Worm (Caenorhabditis elegans) whole organism, L4 larva: ENCODE data around the gene tab-1.

Source experiments
- F26F4.8 ChIP-seq: fragments of 200-800 bp; sonication (Bioruptor generic); conservative IDR thresholded peaks from 2 replicates; pipeline ENCODE4 v1.3.6; 2022; ENCODE audit warnings: missing genetic modification characterization, missing compliant biosample characterization
- F37D6.2 ChIP-seq: sonication (generic microtip); optimal IDR thresholded peaks from 2 replicates; lab custom pipeline; 2016; ENCODE audit warnings: mild to moderate bottlenecking, missing genetic modification characterization, missing compliant biosample characterization
- F44E2.7 ChIP-seq: fragments of 200-800 bp; sonication (Bioruptor generic); IDR thresholded peaks from 2 replicates; pipeline ENCODE4 v2.1.2; 2022; ENCODE audit warnings: missing genetic modification characterization, missing compliant biosample characterization
- F49E8.2 ChIP-seq: sonication (generic microtip); optimal IDR thresholded peaks from 2 replicates; lab custom pipeline; 2016; ENCODE audit warnings: missing compliant biosample characterization, mild to moderate bottlenecking, missing genetic modification characterization, borderline replicate concordance
- R02D3.7 ChIP-seq: fragments of 150-350 bp; sonication (generic microtip); optimal IDR thresholded peaks from 3 replicates; lab custom pipeline; 2014; ENCODE audit warnings: missing biosample characterization, missing genetic modification characterization
- T26A8.4 ChIP-seq: fragments of 200-800 bp; sonication (Bioruptor generic); IDR thresholded peaks from 2 replicates; pipeline ENCODE4 v1.3.6; 2022; ENCODE audit warnings: missing genetic modification characterization, missing compliant biosample characterization
- Y48G9A.11 ChIP-seq: fragments of 200-800 bp; sonication (Bioruptor generic); IDR thresholded peaks from 2 replicates; pipeline ENCODE4 v1.3.6; 2022; ENCODE audit warnings: missing genetic modification reagents, missing genetic modification characterization, missing compliant biosample characterization
- Y75B8A.6 ChIP-seq: fragments of 200-800 bp; sonication (Bioruptor generic); IDR thresholded peaks from 2 replicates; pipeline ENCODE4 v1.3.6; 2022; ENCODE audit warnings: missing genetic modification reagents, missing genetic modification characterization, missing compliant biosample characterization
- ZK337.2 ChIP-seq: fragments of 200-800 bp; sonication (Bioruptor generic); IDR thresholded peaks from 2 replicates; pipeline ENCODE4 v1.3.6; 2022; ENCODE audit warnings: missing genetic modification reagents, missing genetic modification characterization, missing compliant biosample characterization
- ZK546.5 ChIP-seq, 2 experiments: sonication (generic microtip); optimal IDR thresholded peaks; 2 replicates each; lab custom pipeline; 2017; ENCODE audit warnings: missing biosample characterization in 2 of 2, missing genetic modification characterization in 2 of 2
- aha-1 ChIP-seq: fragments of 150-350 bp; peaks from one replicate; lab custom pipeline; 2014; ENCODE audit warnings: missing biosample characterization, missing genetic modification characterization
- ama-1 ChIP-seq: fragments of 150-350 bp; optimal IDR thresholded peaks from 2 replicates; lab custom pipeline; 2014; ENCODE audit warnings: inconsistent platforms, mixed read lengths
- ceh-28 ChIP-seq: fragments of 150-350 bp; optimal IDR thresholded peaks from 2 replicates; lab custom pipeline; 2014; ENCODE audit warnings: missing biosample characterization, missing genetic modification reagents, missing genetic modification characterization
- ces-1 ChIP-seq: fragments of 150-350 bp; sonication (generic microtip); optimal IDR thresholded peaks from 4 replicates; lab custom pipeline; 2014; ENCODE audit warnings: missing biosample characterization, missing genetic modification reagents, missing genetic modification characterization
- ctbp-1 ChIP-seq: fragments of 200-800 bp; sonication (Bioruptor generic); IDR thresholded peaks from 2 replicates; pipeline ENCODE4 v1.3.6; 2022; ENCODE audit warnings: missing genetic modification reagents, missing genetic modification characterization, missing compliant biosample characterization
- daf-12 ChIP-seq: fragments of 150-350 bp; optimal IDR thresholded peaks from 2 replicates; lab custom pipeline; 2014; ENCODE audit warnings: missing biosample characterization, missing genetic modification reagents, missing genetic modification characterization
- daf-19 ChIP-seq: fragments of 200-800 bp; sonication (Bioruptor generic); conservative IDR thresholded peaks from 2 replicates; pipeline ENCODE4 v1.3.6; 2022; ENCODE audit warnings: missing genetic modification characterization, missing compliant biosample characterization
- dmd-6 ChIP-seq: fragments of 200-800 bp; sonication (Bioruptor generic); IDR thresholded peaks from 2 replicates; pipeline ENCODE4 v1.3.6; 2022; ENCODE audit warnings: missing genetic modification reagents, missing genetic modification characterization, missing compliant biosample characterization
- dve-1 ChIP-seq: sonication (generic microtip); optimal IDR thresholded peaks from 2 replicates; lab custom pipeline; 2017; ENCODE audit warnings: antibody characterized with exemption, mild to moderate bottlenecking, missing genetic modification characterization, missing compliant biosample characterization; ENCODE audit not compliant: insufficient read depth
- egl-27 ChIP-seq: sonication (generic microtip); optimal IDR thresholded peaks from 3 replicates; lab custom pipeline; 2017; ENCODE audit warnings: missing biosample characterization, missing genetic modification reagents, missing genetic modification characterization
- fos-1 ChIP-seq: fragments of 150-350 bp; optimal IDR thresholded peaks from 2 replicates; lab custom pipeline; 2014; ENCODE audit warnings: missing biosample characterization, missing genetic modification characterization
- hif-1 ChIP-seq, 2 experiments: sonication (generic microtip); optimal IDR thresholded peaks; 2 replicates each; lab custom pipeline; 2016 to 2017; ENCODE audit warnings: missing compliant biosample characterization in 2 of 2, missing genetic modification characterization in 2 of 2, missing genetic modification reagents in 2 of 2, missing genotype in 2 of 2, mild to moderate bottlenecking in 1 of 2
- hlh-11 ChIP-seq: fragments of 200-800 bp; sonication (Bioruptor generic); optimal IDR thresholded peaks from 2 replicates; lab custom pipeline; 2018; ENCODE audit warnings: mild to moderate bottlenecking, missing genetic modification characterization, missing compliant biosample characterization
- hmg-1.1 ChIP-seq: fragments of 200-800 bp; sonication (Bioruptor generic); IDR thresholded peaks from 2 replicates; pipeline ENCODE4 v1.3.6; 2022; ENCODE audit warnings: missing genetic modification reagents, missing genetic modification characterization, missing compliant biosample characterization
- jun-1 ChIP-seq: fragments of 150-350 bp; optimal IDR thresholded peaks from 2 replicates; lab custom pipeline; 2014; ENCODE audit warnings: missing biosample characterization, missing genetic modification reagents, missing genetic modification characterization
- lim-7 ChIP-seq: fragments of 200-800 bp; sonication (Bioruptor generic); IDR thresholded peaks from 2 replicates; pipeline ENCODE4 v1.3.6; 2022; ENCODE audit warnings: missing genetic modification characterization, missing compliant biosample characterization
- lin-13 ChIP-seq: fragments of 150-350 bp; optimal IDR thresholded peaks from 2 replicates; lab custom pipeline; 2014; ENCODE audit warnings: missing biosample characterization, missing genetic modification reagents, missing genetic modification characterization
- lin-38 ChIP-seq: fragments of 200-800 bp; sonication (Bioruptor generic); IDR thresholded peaks from 2 replicates; pipeline ENCODE4 v1.3.6; 2022; ENCODE audit warnings: missing genetic modification reagents, missing genetic modification characterization, missing compliant biosample characterization
- madf-5 ChIP-seq, 2 experiments: fragments of 200-800 bp; sonication (Bioruptor generic); IDR thresholded peaks; 2 replicates each; pipeline ENCODE4 v1.3.6; 2022; ENCODE audit warnings: missing compliant biosample characterization in 2 of 2, missing genetic modification characterization in 2 of 2
- mdl-1 ChIP-seq, 2 experiments: fragments of 150-350 bp in 1 of 2; sonication (generic microtip) in 1 of 2; optimal IDR thresholded peaks; 2 replicates each; lab custom pipeline; 2014 to 2017; ENCODE audit warnings: missing biosample characterization in 2 of 2, missing genetic modification characterization in 2 of 2
- mxl-2 ChIP-seq: fragments of 200-800 bp; sonication (Bioruptor generic); conservative IDR thresholded peaks from 2 replicates; pipeline ENCODE4 v1.3.6; 2022; ENCODE audit warnings: missing genetic modification reagents, missing genetic modification characterization, missing compliant biosample characterization
- mxl-3 ChIP-seq: fragments of 200-800 bp; sonication (Bioruptor generic); optimal IDR thresholded peaks from 2 replicates; lab custom pipeline; 2018; ENCODE audit warnings: mild to moderate bottlenecking, missing genetic modification characterization, missing compliant biosample characterization
- nhr-10 ChIP-seq: fragments of 150-350 bp; optimal IDR thresholded peaks from 2 replicates; lab custom pipeline; 2014; ENCODE audit warnings: missing biosample characterization, missing genetic modification characterization
- nhr-102 ChIP-seq: sonication (generic microtip); optimal IDR thresholded peaks from 2 replicates; lab custom pipeline; 2016; ENCODE audit warnings: mild to moderate bottlenecking, missing genetic modification characterization, moderate library complexity, missing compliant biosample characterization
- nhr-11 ChIP-seq: fragments of 150-350 bp; optimal IDR thresholded peaks from 2 replicates; lab custom pipeline; 2014; ENCODE audit warnings: missing biosample characterization, missing genetic modification characterization
- nhr-28 ChIP-seq: fragments of 150-350 bp; optimal IDR thresholded peaks from 2 replicates; lab custom pipeline; 2014; ENCODE audit warnings: missing biosample characterization, missing genetic modification characterization
- nhr-41 ChIP-seq: fragments of 200-800 bp; sonication (Bioruptor generic); IDR thresholded peaks from 2 replicates; pipeline ENCODE4 v1.3.6; 2022; ENCODE audit warnings: missing genetic modification reagents, missing genetic modification characterization, missing compliant biosample characterization
- nhr-42 ChIP-seq: fragments of 200-800 bp; sonication (Bioruptor generic); IDR thresholded peaks from 2 replicates; pipeline ENCODE4 v1.3.6; 2022; ENCODE audit warnings: missing genetic modification characterization, missing compliant biosample characterization
- nhr-76 ChIP-seq: fragments of 150-350 bp; optimal IDR thresholded peaks from 2 replicates; lab custom pipeline; 2014; ENCODE audit warnings: missing biosample characterization, missing genetic modification characterization
- php-3 ChIP-seq: fragments of 200-800 bp; sonication (Bioruptor generic); IDR thresholded peaks from 2 replicates; pipeline ENCODE4 v1.3.6; 2022; ENCODE audit warnings: missing genetic modification reagents, missing genetic modification characterization, missing compliant biosample characterization
- pqm-1 ChIP-seq: sonication (generic microtip); optimal IDR thresholded peaks from 2 replicates; lab custom pipeline; 2017; ENCODE audit warnings: missing biosample characterization, missing genetic modification characterization
- rbr-2 ChIP-seq: sonication (generic microtip); optimal IDR thresholded peaks from 2 replicates; lab custom pipeline; 2016; ENCODE audit warnings: missing genotype, missing genetic modification characterization, missing compliant biosample characterization
- saeg-2 ChIP-seq: fragments of 200-800 bp; sonication (Bioruptor generic); IDR thresholded peaks from 2 replicates; pipeline ENCODE4 v1.3.6; 2022; ENCODE audit warnings: missing genetic modification reagents, missing genetic modification characterization, missing compliant biosample characterization
- sdz-12 ChIP-seq: fragments of 200-800 bp; sonication (Bioruptor generic); optimal IDR thresholded peaks from 2 replicates; lab custom pipeline; 2018; ENCODE audit warnings: mild to moderate bottlenecking, missing genetic modification characterization, missing compliant biosample characterization
- unc-39 ChIP-seq: sonication (generic microtip); optimal IDR thresholded peaks from 2 replicates; lab custom pipeline; 2017; ENCODE audit warnings: missing biosample characterization, missing genetic modification characterization
- unc-62 ChIP-seq, 3 experiments: fragments of 150-350 bp in 1 of 3; sonication (generic microtip); optimal IDR thresholded peaks in 2 of 3; peaks in 1 of 3; 1 replicate in 1 of 3; 2 replicates in 2 of 3; lab custom pipeline; 2014 to 2017; ENCODE audit warnings: missing biosample characterization in 3 of 3, missing genetic modification characterization in 3 of 3, missing genetic modification reagents in 3 of 3, missing genotype in 1 of 3
- zag-1 ChIP-seq: fragments of 150-350 bp; optimal IDR thresholded peaks from 2 replicates; lab custom pipeline; 2014; ENCODE audit warnings: missing biosample characterization, missing genetic modification characterization
- zfp-3 ChIP-seq: fragments of 200-800 bp; sonication (Bioruptor generic); conservative IDR thresholded peaks from 2 replicates; pipeline ENCODE4 v1.3.6; 2022; ENCODE audit warnings: missing genetic modification reagents, missing genetic modification characterization, missing compliant biosample characterization
- zip-2 ChIP-seq: fragments of 150-350 bp; optimal IDR thresholded peaks from 2 replicates; lab custom pipeline; 2014; ENCODE audit warnings: missing biosample characterization, missing genetic modification characterization
- ztf-11 ChIP-seq: fragments of 150-350 bp; optimal IDR thresholded peaks from 2 replicates; lab custom pipeline; 2014; ENCODE audit warnings: missing biosample characterization, missing genetic modification characterization

tab-1 gene

DNA sequence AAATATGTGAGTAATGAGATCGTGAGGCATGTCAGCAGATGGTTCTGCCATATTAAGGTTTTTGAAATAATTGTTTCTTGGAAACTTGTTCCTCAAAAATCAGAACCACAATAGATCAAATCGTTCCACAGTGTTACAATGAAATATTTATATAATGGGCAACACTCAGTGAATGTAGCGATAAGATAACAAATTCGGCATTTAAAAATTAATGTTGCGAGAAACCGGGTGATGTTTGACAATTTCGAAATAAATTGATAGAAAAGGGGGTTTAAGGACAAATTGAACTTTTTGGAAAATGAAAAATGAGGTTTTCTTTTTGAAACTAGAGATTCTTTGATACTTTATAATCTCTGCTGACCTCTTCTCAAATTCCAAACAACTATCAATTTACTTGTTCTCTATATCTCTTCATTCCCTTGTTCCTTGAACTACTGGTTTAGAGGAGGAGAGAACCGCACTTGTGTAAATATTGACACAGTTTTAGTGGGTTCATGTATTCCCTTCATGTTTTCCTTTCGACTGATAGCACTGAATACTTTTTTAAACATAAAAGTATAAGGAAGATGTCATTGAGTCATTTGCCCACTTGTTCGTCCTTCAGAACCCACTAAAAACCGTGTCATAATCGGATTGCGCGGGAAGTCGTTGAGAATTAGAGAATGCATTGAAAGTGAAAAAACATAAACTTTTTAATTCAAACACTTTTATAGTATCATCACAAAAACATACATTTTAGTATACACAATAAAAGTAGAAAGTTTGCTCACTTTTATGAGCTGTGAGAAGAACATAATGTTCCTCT is 33.8 kb downstream of the tab-1 start:
- TF ChIP-seq dve-1 (tag; lab: Kevin White, UChicago) (peak; percentile 51), ama-1 (lab: Kevin White, UChicago) (no peak), nhr-28 (tag; lab: Kevin White, UChicago) (peak; percentile 28), saeg-2 (GFP tag; lab: Robert Waterston, UW) (no peak), F26F4.8 (GFP tag; lab: Robert Waterston, UW) (no peak), lim-7 (no peak), nhr-102 (tag; lab: Kevin White, UChicago) (no peak), egl-27 (tag; lab: Kevin White, UChicago) (peak; percentile 76), zfp-3 (GFP tag; lab: Robert Waterston, UW) (no peak), lin-13 (GFP tag; lab: Kevin White, UChicago) (no peak), mxl-2 (GFP tag; lab: Robert Waterston, UW) (no peak), rbr-2 (no peak), hlh-11 (tag; lab: Kevin White, UChicago) (no peak), F44E2.7 (no peak), ces-1 (no peak), fos-1 (tag; lab: Kevin White, UChicago) (no peak), unc-62 (GFP tag; optimal IDR thresholded peaks at IDR 0.05 in 1 of 2; lab: Kevin White, UChicago) (peak in 1 of 2 experiments; percentile 60), unc-62 (tag; optimal IDR thresholded peaks at IDR 0.05; lab: Kevin White, UChicago) (no peak), Y48G9A.11 (no peak), Y75B8A.6 (no peak), daf-12 (tag; lab: Kevin White, UChicago) (no peak), F37D6.2 (no peak), ZK546.5 (tag; optimal IDR thresholded peaks at IDR 0.05; lab: Kevin White, UChicago) (no peak), dmd-6 (GFP tag; lab: Robert Waterston, UW) (peak; percentile 51; the same call in 1 of the 2 replicates), R02D3.7 (tag; lab: Kevin White, UChicago) (no peak), nhr-76 (no peak), php-3 (0 out of 2 replicates have a peak, but pooled peaks have one; percentile 47), T26A8.4 (GFP tag; lab: Robert Waterston, UW) (no peak), ztf-11 (no peak), ZK337.2 (GFP tag; lab: Robert Waterston, UW) (no peak), daf-19 (GFP tag; lab: Robert Waterston, UW) (no peak), lin-38 (GFP tag; lab: Robert Waterston, UW) (no peak), hmg-1.1 (GFP tag; lab: Robert Waterston, UW) (no peak), pqm-1 (tag; lab: Kevin White, UChicago) (peak; percentile 90), hif-1 (tag; optimal IDR thresholded peaks at IDR 0.05; lab: Kevin White, UChicago) (no peak), zag-1 (no peak), mdl-1 (tag; optimal IDR thresholded peaks at IDR 0.05; lab: Kevin White, UChicago) (no peak), sdz-12 (GFP tag; lab: Kevin White, UChicago) (no peak), aha-1 (tag; lab: Kevin White, UChicago) (peak; percentile 1), ctbp-1 (GFP tag; lab: Robert Waterston, UW) (no peak), nhr-11 (tag; lab: Kevin White, UChicago) (no peak), nhr-42 (GFP tag; lab: Robert Waterston, UW) (no peak), F49E8.2 (tag; lab: Kevin White, UChicago) (no peak), nhr-10 (tag; lab: Kevin White, UChicago) (no peak), mxl-3 (GFP tag; lab: Kevin White, UChicago) (no peak), ceh-28 (tag; lab: Kevin White, UChicago) (no peak), unc-39 (tag; lab: Kevin White, UChicago) (no peak), nhr-41 (no peak), jun-1 (tag; lab: Kevin White, UChicago) (no peak), zip-2 (tag; lab: Kevin White, UChicago) (no peak), madf-5 (GFP tag; IDR thresholded peaks at IDR 0.05; lab: Robert Waterston, UW) (no peak)
